Worm (Caenorhabditis elegans) whole organism, young adult: ENCODE measurements around the gene mex-1.

ENCODE experiments used
- D2030.7 ChIP-seq: fragments of 200-800 bp; sonication (Bioruptor generic); IDR thresholded peaks from 2 replicates; pipeline ENCODE4 v1.3.6; 2022; ENCODE audit warnings: missing genetic modification reagents, missing genetic modification characterization, missing compliant biosample characterization
- ama-1 ChIP-seq, 3 experiments: fragments of 150-350 bp in 1 of 3; sonication (generic microtip) in 2 of 3; optimal IDR thresholded peaks; 2 replicates each; lab custom pipeline; 2014 to 2018; ENCODE audit warnings: missing biosample characterization in 2 of 3, missing genetic modification characterization in 2 of 3, missing genetic modification reagents in 2 of 3
- egl-44 ChIP-seq: fragments of 200-800 bp; sonication (Bioruptor generic); IDR thresholded peaks from 2 replicates; pipeline ENCODE4 v1.3.6; 2022; ENCODE audit warnings: missing genetic modification reagents, missing genetic modification characterization, missing compliant biosample characterization
- hmg-1.2 ChIP-seq: fragments of 200-800 bp; sonication (Bioruptor generic); IDR thresholded peaks from 2 replicates; pipeline ENCODE4 v1.3.6; 2022; ENCODE audit warnings: missing genetic modification reagents, missing genetic modification characterization, missing compliant biosample characterization
- nhr-90 ChIP-seq: sonication (generic microtip); optimal IDR thresholded peaks from 2 replicates; lab custom pipeline; 2016; ENCODE audit warnings: missing genotype, mild to moderate bottlenecking, missing genetic modification characterization, missing compliant biosample characterization
- sea-2 ChIP-seq: fragments of 200-800 bp; sonication (Bioruptor generic); IDR thresholded peaks from 2 replicates; pipeline ENCODE4 v1.3.6; 2022; ENCODE audit warnings: missing genetic modification characterization, missing compliant biosample characterization
- snpc-4 ChIP-seq, 5 experiments: fragments of 150-350 bp in 1 of 5; sonication (generic microtip) in 4 of 5; optimal IDR thresholded peaks; 2 replicates each; lab custom pipeline; 2014 to 2018; ENCODE audit warnings: missing genetic modification characterization in 5 of 5, missing biosample characterization in 3 of 5, antibody characterized with exemption in 2 of 5, mild to moderate bottlenecking in 2 of 5, missing compliant biosample characterization in 2 of 5, missing genotype in 2 of 5, moderate library complexity in 2 of 5, missing genetic modification reagents in 1 of 5
- zim-3 ChIP-seq: sonication (generic microtip); optimal IDR thresholded peaks from 2 replicates; lab custom pipeline; 2017; ENCODE audit warnings: mild to moderate bottlenecking, missing genetic modification characterization, moderate library complexity, missing compliant biosample characterization
- ztf-28 ChIP-seq: fragments of 200-800 bp; sonication (Bioruptor generic); IDR thresholded peaks from 2 replicates; pipeline ENCODE4 v1.3.6; 2022; ENCODE audit warnings: missing genetic modification reagents, missing genetic modification characterization, missing compliant biosample characterization

ce11 chrII:11962083-11962482 is 6.4 kb upstream of the mex-1 start, which contains the start of the genes W03C9.1 and W03C9.2:
- TF ChIP-seq D2030.7 (no peak), nhr-90 (tag; lab: Kevin White, UChicago) (no peak), ama-1 (optimal IDR thresholded peaks at IDR 0.05; lab: Kevin White, UChicago) (no peak), ama-1 (GFP tag; optimal IDR thresholded peaks at IDR 0.05; lab: Kevin White, UChicago) (no peak), zim-3 (no peak), snpc-4 (GFP tag; optimal IDR thresholded peaks at IDR 0.05; lab: Kevin White, UChicago) (no peak), snpc-4 (tag; optimal IDR thresholded peaks at IDR 0.05; lab: Kevin White, UChicago) (no peak), ztf-28 (no peak), sea-2 (GFP tag; lab: Robert Waterston, UW) (no peak), hmg-1.2 (no peak), egl-44 (GFP tag; lab: Robert Waterston, UW) (no peak)
